Fruit fly (Drosophila melanogaster): ENCODE measurements around the gene Spn.

The Spn gene

dm6 chr3L:2581343-2581825 is 27.3 kb upstream of the Spn start (continued):
- TF ChIP-seq lbe (GFP tag; optimal IDR thresholded peaks at IDR 0.05) (no peak), Camta (GFP tag; optimal IDR thresholded peaks at IDR 0.05) (peak; percentile 66), Abd-B (GFP tag; optimal IDR thresholded peaks at IDR 0.05) (peak; percentile 64), scrt (GFP tag; optimal IDR thresholded peaks at IDR 0.05) (peak; percentile 79), Dbx (GFP tag; IDR thresholded peaks at IDR 0.05) (peak; percentile 87), hkb (optimal IDR thresholded peaks at IDR 0.05) (no peak), hkb (GFP tag; IDR thresholded peaks at IDR 0.05) (peak; percentile 95), Stat92E (GFP tag; optimal IDR thresholded peaks at IDR 0.05) (peak in 1 of 3 experiments; percentile 78), BEAF-32 (GFP tag; optimal IDR thresholded peaks at IDR 0.05) (no peak), CG30403 (GFP tag; optimal IDR thresholded peaks at IDR 0.05) (peak; percentile 75), CG6854 (GFP tag; optimal IDR thresholded peaks at IDR 0.05) (peak; percentile 81), D19A (tag; optimal IDR thresholded peaks at IDR 0.05) (peak; percentile 85), sens-2 (GFP tag; IDR thresholded peaks at IDR 0.05) (peak; percentile 86), phol (tag; optimal IDR thresholded peaks at IDR 0.05) (peak; percentile 90), Adf1 (GFP tag; IDR thresholded peaks at IDR 0.05) (peak; percentile 69), hbn (GFP tag; IDR thresholded peaks at IDR 0.05; ENCODE audit: partially characterized antibody) (no peak), Trl (optimal IDR thresholded peaks at IDR 0.05) (no peak), Trl (GFP tag; optimal IDR thresholded peaks at IDR 0.05) (peak; percentile 71), CHES-1-like (GFP tag; optimal IDR thresholded peaks at IDR 0.05) (peak; percentile 71), CG17612 (GFP tag; IDR thresholded peaks at IDR 0.05) (no peak), CG10543 (GFP tag; optimal IDR thresholded peaks at IDR 0.05) (peak; percentile 70), Sry-β (GFP tag; optimal IDR thresholded peaks at IDR 0.05) (peak; percentile 0), psq (GFP tag; optimal IDR thresholded peaks at IDR 0.05) (peak; percentile 60), Antp (GFP tag; optimal IDR thresholded peaks at IDR 0.05) (peak; percentile 70), Neu2 (GFP tag; optimal IDR thresholded peaks at IDR 0.05; ENCODE audit: borderline replicate concordance) (peak; percentile 7), Mad (GFP tag; optimal IDR thresholded peaks at IDR 0.05) (peak; percentile 71), Mrtf (GFP tag; IDR thresholded peaks at IDR 0.05) (peak; percentile 65; the same call in 2 of the 3 replicates), Hey (tag; optimal IDR thresholded peaks at IDR 0.05) (no peak), vfl (GFP tag; optimal IDR thresholded peaks at IDR 0.05) (peak; percentile 8), crc (GFP tag; optimal IDR thresholded peaks at IDR 0.05) (peak; percentile 61), Tbp (GFP tag; optimal IDR thresholded peaks at IDR 0.05) (no peak), CG7928 (GFP tag; optimal IDR thresholded peaks at IDR 0.05) (peak; percentile 39), CG1603 (tag; optimal IDR thresholded peaks at IDR 0.05) (peak; percentile 91), nom (GFP tag; optimal IDR thresholded peaks at IDR 0.05) (no peak), Dp (GFP tag; optimal IDR thresholded peaks at IDR 0.05) (no peak)

dm6 chr3L:2579557-2580224 is 25.6 kb upstream of the Spn start:
- TF ChIP-seq fu2 (GFP tag; optimal IDR thresholded peaks at IDR 0.05) = no peak
- no peak for TF ChIP-seq emc (GFP tag; optimal IDR thresholded peaks at IDR 0.05)
- no peak for TF ChIP-seq NK7.1 (GFP tag; optimal IDR thresholded peaks at IDR 0.05)
- peak; percentile 71 for TF ChIP-seq Scr (GFP tag; IDR thresholded peaks at IDR 0.05; ENCODE audit: partially characterized antibody)
- TF ChIP-seq CG7987 (GFP tag; optimal IDR thresholded peaks at IDR 0.05) = no peak
- TF ChIP-seq CG3995 (GFP tag; optimal IDR thresholded peaks at IDR 0.05) = no peak
- TF ChIP-seq CG11560 (tag; IDR thresholded peaks at IDR 0.05) = no peak
- no peak for TF ChIP-seq Pdp1 (GFP tag; optimal IDR thresholded peaks at IDR 0.05)
- no peak for TF ChIP-seq seq (GFP tag; IDR thresholded peaks at IDR 0.05)
- TF ChIP-seq Sry-β (GFP tag; optimal IDR thresholded peaks at IDR 0.05) = no peak
- no peak for TF ChIP-seq Sox102F (GFP tag; optimal IDR thresholded peaks at IDR 0.05)
- TF ChIP-seq CG14050 (GFP tag; IDR thresholded peaks at IDR 0.05) = no peak
- no peak for TF ChIP-seq NFAT (GFP tag; IDR thresholded peaks at IDR 0.05)
- 0 out of 3 replicates have a peak, but pooled peaks have one; percentile 45 for TF ChIP-seq CG2199 (GFP tag; IDR thresholded peaks at IDR 0.05)
- TF ChIP-seq Bteb2 (GFP tag; optimal IDR thresholded peaks at IDR 0.05) = no peak
- TF ChIP-seq dmrt99B (tag; optimal IDR thresholded peaks at IDR 0.05) = no peak
- no peak for TF ChIP-seq Meics (GFP tag; optimal IDR thresholded peaks at IDR 0.05)
- no peak for TF ChIP-seq ewg (GFP tag; optimal IDR thresholded peaks at IDR 0.05)
